Worm (Caenorhabditis elegans): ENCODE data around the gene srw-144.

srw-144 gene

ce11 chrV:2920125-2920524 lies 40.7 kb downstream of the srw-144 start:
- TF ChIP-seq tab-1 (GFP tag; IDR thresholded peaks at IDR 0.05) = no peak
- no peak for TF ChIP-seq klf-2 (GFP tag; conservative IDR thresholded peaks at IDR 0.05)
- no peak for TF ChIP-seq flt-1 (GFP tag; IDR thresholded peaks at IDR 0.05)
- TF ChIP-seq cog-1 (tag; optimal IDR thresholded peaks at IDR 0.05) = no peak
- no peak for TF ChIP-seq ztf-23 (GFP tag; IDR thresholded peaks at IDR 0.05)
- TF ChIP-seq ref-1 (GFP tag; conservative IDR thresholded peaks at IDR 0.05) = no peak
- TF ChIP-seq T22C8.4 (GFP tag; IDR thresholded peaks at IDR 0.05) = no peak
- no peak for TF ChIP-seq med-1 (GFP tag; optimal IDR thresholded peaks at IDR 0.05; ENCODE audit: insufficient read depth)
- no peak for TF ChIP-seq ztf-29 (GFP tag; IDR thresholded peaks at IDR 0.05)

ce11 chrV:2913948-2914347 lies 46.8 kb downstream of the srw-144 start, which contains the start of gene srh-146:
TSS of gene srh-146 (plus strand) at chrV:2914248.
- TF ChIP-seq ref-1 (GFP tag; conservative IDR thresholded peaks at IDR 0.05) = no peak
- no peak for TF ChIP-seq med-1 (GFP tag; optimal IDR thresholded peaks at IDR 0.05; ENCODE audit: insufficient read depth)
- TF ChIP-seq flt-1 (GFP tag; IDR thresholded peaks at IDR 0.05) = no peak
- no peak for TF ChIP-seq T22C8.4 (GFP tag; IDR thresholded peaks at IDR 0.05)
- no peak for TF ChIP-seq tab-1 (GFP tag; IDR thresholded peaks at IDR 0.05)
- no peak for TF ChIP-seq klf-2 (GFP tag; conservative IDR thresholded peaks at IDR 0.05)
- TF ChIP-seq cog-1 (tag; optimal IDR thresholded peaks at IDR 0.05) = no peak
- no peak for TF ChIP-seq ztf-23 (GFP tag; IDR thresholded peaks at IDR 0.05)

ce11 chrV:2912901-2913300 lies 47.9 kb downstream of the srw-144 start, which contains the start of gene C31B8.9:
TSS of gene C31B8.9 (minus strand) at chrV:2913001.
- TF ChIP-seq tab-1 (GFP tag; IDR thresholded peaks at IDR 0.05) (no peak), klf-2 (GFP tag; conservative IDR thresholded peaks at IDR 0.05) (no peak), cog-1 (tag; optimal IDR thresholded peaks at IDR 0.05) (no peak), T22C8.4 (GFP tag; IDR thresholded peaks at IDR 0.05) (no peak), flt-1 (GFP tag; IDR thresholded peaks at IDR 0.05) (no peak), med-1 (GFP tag; optimal IDR thresholded peaks at IDR 0.05; ENCODE audit: insufficient read depth) (no peak), ztf-29 (GFP tag; IDR thresholded peaks at IDR 0.05) (no peak), ztf-23 (GFP tag; IDR thresholded peaks at IDR 0.05) (no peak), ref-1 (GFP tag; conservative IDR thresholded peaks at IDR 0.05) (no peak)

- TF ChIP-seq ztf-23 (GFP tag; IDR thresholded peaks at IDR 0.05) = no peak
- TF ChIP-seq tab-1 (GFP tag; IDR thresholded peaks at IDR 0.05) = no peak
- no peak for TF ChIP-seq cog-1 (tag; optimal IDR thresholded peaks at IDR 0.05)
- no peak for TF ChIP-seq flt-1 (GFP tag; IDR thresholded peaks at IDR 0.05)
- TF ChIP-seq klf-2 (GFP tag; conservative IDR thresholded peaks at IDR 0.05) = no peak
- TF ChIP-seq med-1 (GFP tag; optimal IDR thresholded peaks at IDR 0.05; ENCODE audit: insufficient read depth) = no peak
- TF ChIP-seq T22C8.4 (GFP tag; IDR thresholded peaks at IDR 0.05) = no peak
- no peak for TF ChIP-seq ztf-29 (GFP tag; IDR thresholded peaks at IDR 0.05)
- TF ChIP-seq ref-1 (GFP tag; conservative IDR thresholded peaks at IDR 0.05) = no peak
Observed at ce11 chrV:2909525-2909924, 51.3 kb downstream of the srw-144 start, which contains the start of gene zmp-3. TSS of gene zmp-3 (minus strand) at chrV:2909625.
